Worm (Caenorhabditis elegans) whole organism, midembryonic: Measurements from ENCODE around the gene K12G11.6.
A peak's percentile ranks its signal among the peaks of the same experiment; 100 is the strongest.

ENCODE experiments used
- T22C8.4 ChIP-seq: fragments of 200-800 bp; sonication (Bioruptor generic); IDR thresholded peaks from 2 replicates; pipeline ENCODE4 v1.3.6; 2022; ENCODE audit warnings: missing genetic modification characterization, missing compliant biosample characterization
- cog-1 ChIP-seq: sonication (generic microtip); optimal IDR thresholded peaks from 2 replicates; lab custom pipeline; 2016; ENCODE audit warnings: missing genetic modification characterization, missing compliant biosample characterization
- flt-1 ChIP-seq: fragments of 200-800 bp; sonication (Bioruptor generic); IDR thresholded peaks from 2 replicates; pipeline ENCODE4 v1.3.6; 2022; ENCODE audit warnings: missing genetic modification characterization, missing compliant biosample characterization
- klf-2 ChIP-seq: fragments of 200-800 bp; sonication (Bioruptor generic); conservative IDR thresholded peaks from 2 replicates; pipeline ENCODE4 v1.3.6; 2022; ENCODE audit warnings: missing genetic modification reagents, missing genetic modification characterization, missing compliant biosample characterization
- med-1 ChIP-seq: sonication (generic microtip); optimal IDR thresholded peaks from 2 replicates; lab custom pipeline; 2017; ENCODE audit warnings: missing genetic modification characterization, mild to moderate bottlenecking, missing compliant biosample characterization, antibody characterized with exemption, missing genetic modification reagents; ENCODE audit not compliant: insufficient read depth
- ref-1 ChIP-seq: fragments of 200-800 bp; sonication (Bioruptor generic); conservative IDR thresholded peaks from 2 replicates; pipeline ENCODE4 v1.3.6; 2022; ENCODE audit warnings: missing genetic modification reagents, missing genetic modification characterization, missing compliant biosample characterization
- tab-1 ChIP-seq: fragments of 200-800 bp; sonication (Bioruptor generic); IDR thresholded peaks from 2 replicates; pipeline ENCODE4 v1.3.6; 2022; ENCODE audit warnings: missing genetic modification characterization, missing compliant biosample characterization
- ztf-23 ChIP-seq: fragments of 200-800 bp; sonication (Bioruptor generic); IDR thresholded peaks from 2 replicates; pipeline ENCODE4 v1.3.6; 2022; ENCODE audit warnings: missing genetic modification reagents, missing genetic modification characterization, missing compliant biosample characterization
- ztf-29 ChIP-seq: fragments of 200-800 bp; sonication (Bioruptor generic); IDR thresholded peaks from 2 replicates; pipeline ENCODE4 v1.3.6; 2022; ENCODE audit warnings: missing genetic modification reagents, missing genetic modification characterization, missing compliant biosample characterization

Gene K12G11.6

DNA sequence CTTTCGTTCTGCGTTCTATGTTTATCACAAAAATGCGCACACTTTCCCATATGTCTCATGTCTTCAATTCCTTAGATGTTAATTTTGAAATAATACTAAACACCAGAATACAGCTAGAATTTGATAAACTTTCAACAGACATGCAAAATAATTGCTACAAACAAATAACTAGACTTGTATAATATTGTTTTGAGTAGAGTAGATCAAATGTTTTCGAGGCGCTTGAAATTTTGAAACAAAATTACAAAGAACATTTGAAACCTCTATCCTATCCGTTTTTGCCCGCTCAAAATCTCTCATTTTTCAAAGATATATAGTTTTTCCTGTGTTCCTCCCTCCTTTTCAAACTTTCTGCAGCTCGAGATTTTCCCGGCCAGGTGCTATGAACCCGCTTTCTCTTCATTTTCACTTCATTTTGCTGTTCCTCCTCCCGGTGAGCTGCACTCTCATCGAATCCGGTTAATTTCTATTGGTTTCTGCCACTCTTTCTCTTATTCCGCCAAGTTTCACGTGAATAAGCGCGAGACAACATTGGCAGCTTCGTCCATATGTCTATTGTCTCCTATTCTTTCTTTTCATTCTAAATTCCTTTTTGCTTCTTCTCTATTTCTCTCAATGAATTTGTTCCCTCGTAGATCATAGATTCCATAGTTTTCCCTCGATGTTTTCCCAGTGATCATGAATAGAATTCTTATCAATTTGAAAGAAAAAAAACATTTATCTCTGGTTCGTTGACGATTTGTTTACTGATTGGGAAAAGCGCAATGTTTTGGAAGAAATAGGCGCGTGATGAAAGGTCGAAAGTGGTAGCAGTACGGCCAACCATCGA lies 27.8 kb downstream of the K12G11.6 start:
- TF ChIP-seq med-1 (GFP tag; lab: Kevin White, UChicago) (no peak), tab-1 (no peak), ztf-23 (GFP tag; lab: Robert Waterston, UW) (no peak), cog-1 (tag; lab: Kevin White, UChicago) (no peak), T22C8.4 (no peak), klf-2 (GFP tag; lab: Robert Waterston, UW) (no peak), ref-1 (GFP tag; lab: Robert Waterston, UW) (no peak), ztf-29 (GFP tag; lab: Robert Waterston, UW) (no peak), flt-1 (GFP tag; lab: Robert Waterston, UW) (no peak)

DNA sequence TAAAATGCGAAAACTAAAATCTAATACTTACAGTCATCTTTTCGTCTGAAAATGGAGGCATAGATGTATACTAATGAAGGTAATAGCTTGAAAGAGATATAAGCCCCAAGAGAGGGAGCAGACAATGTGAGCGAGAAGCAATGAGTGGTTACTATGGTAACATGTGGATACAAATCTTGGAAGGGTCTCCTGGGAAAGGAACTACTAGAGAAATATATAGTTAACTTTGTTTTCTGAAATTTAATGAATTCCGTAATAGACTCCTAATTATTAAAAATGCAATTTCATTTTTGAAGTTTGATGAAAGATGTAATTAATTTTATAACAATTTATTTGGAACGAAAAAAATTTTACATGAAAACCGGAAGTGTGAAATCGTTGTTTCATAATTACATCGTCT lies 33.2 kb downstream of the K12G11.6 start, which contains the start of gene osm-6:
TSS of gene osm-6 (minus strand) at position 101 of the 400 bp plus-strand sequence.
- no peak for TF ChIP-seq T22C8.4
- TF ChIP-seq cog-1 (tag; lab: Kevin White, UChicago) = no peak
- no peak for TF ChIP-seq ztf-29 (GFP tag; lab: Robert Waterston, UW)
- TF ChIP-seq ztf-23 (GFP tag; lab: Robert Waterston, UW) = no peak
- no peak for TF ChIP-seq tab-1
- TF ChIP-seq ref-1 (GFP tag; lab: Robert Waterston, UW) = no peak
- TF ChIP-seq med-1 (GFP tag; lab: Kevin White, UChicago) = no peak
- no peak for TF ChIP-seq flt-1 (GFP tag; lab: Robert Waterston, UW)
- no peak for TF ChIP-seq klf-2 (GFP tag; lab: Robert Waterston, UW)

DNA sequence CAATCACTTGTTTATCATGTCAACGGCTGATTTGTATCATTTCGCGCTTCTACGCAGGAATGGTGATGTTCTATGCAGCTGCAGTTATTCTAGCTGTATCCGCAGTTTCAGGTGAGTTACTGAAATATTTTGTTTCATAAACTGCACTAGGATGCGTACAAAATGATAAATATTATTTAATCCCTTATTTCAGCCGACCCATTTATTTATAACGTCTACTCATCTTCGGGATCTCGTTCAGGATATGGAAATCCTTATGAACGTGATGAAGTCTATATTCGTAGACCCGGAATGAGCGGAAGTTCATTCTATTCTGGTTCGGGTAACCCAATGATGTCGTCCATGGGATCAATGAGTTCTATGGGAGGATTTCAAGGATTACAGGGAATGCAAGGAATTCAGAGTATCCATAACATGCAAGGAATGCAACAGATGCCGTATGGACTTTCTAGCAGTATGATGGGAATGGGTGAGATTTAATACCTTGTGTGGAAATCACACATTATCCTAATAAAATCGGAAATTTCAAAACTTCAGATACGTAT lies 35.0 kb downstream of the K12G11.6 start, which contains the start of gene F58H1.2:
TSS of gene F58H1.2 (plus strand) at position 51 of the 545 bp plus-strand sequence.
- TF ChIP-seq ztf-29 (GFP tag; lab: Robert Waterston, UW) = no peak
- no peak for TF ChIP-seq T22C8.4

DNA sequence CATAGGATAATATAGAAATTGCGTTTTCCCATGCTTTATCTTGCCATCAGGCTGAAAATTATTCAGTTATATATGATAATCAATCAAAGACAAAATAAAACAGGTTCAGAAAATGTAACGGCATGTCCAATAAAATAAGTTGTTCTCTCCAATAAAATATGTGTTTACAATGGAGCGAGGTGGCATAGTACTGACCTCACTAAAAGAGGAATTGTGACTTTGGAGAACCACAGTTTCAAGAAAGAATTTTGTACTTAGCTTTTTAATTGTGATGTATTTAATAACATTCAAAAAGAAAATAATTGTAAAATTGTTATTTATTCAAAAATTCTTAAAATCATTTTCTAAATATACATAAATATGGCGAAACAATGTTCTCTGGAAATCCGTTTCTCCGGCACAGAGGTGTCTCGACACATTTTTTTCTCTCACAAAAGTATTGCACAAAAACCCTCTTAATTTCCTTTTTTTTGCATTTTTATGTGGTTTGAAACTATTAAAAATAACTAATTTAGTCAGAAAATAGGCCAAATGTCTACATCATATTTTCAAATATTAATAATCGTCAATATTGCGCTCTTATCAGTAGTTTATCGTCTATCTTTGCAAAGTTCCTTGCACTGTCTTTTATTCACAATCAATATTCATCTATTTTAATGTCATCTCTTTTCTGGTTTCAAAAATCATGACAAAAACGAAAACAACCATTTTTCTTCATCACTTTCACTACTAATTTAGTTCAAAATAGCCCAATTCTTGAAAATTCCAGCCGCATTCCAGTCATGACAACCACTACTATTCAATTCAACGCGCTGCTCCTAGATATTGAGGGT lies 39.3 kb downstream of the K12G11.6 start, which contains the start of the genes aman-2 and F58H1.3:
TSS of gene aman-2 (minus strand) at position 51 of the 833 bp plus-strand sequence.
TSS of gene F58H1.3 (plus strand) at position 783 of the 833 bp plus-strand sequence.
- TF ChIP-seq ztf-23 (GFP tag; lab: Robert Waterston, UW) (peak; percentile 78), med-1 (GFP tag; lab: Kevin White, UChicago) (no peak), cog-1 (tag; lab: Kevin White, UChicago) (peak; percentile 81)

DNA sequence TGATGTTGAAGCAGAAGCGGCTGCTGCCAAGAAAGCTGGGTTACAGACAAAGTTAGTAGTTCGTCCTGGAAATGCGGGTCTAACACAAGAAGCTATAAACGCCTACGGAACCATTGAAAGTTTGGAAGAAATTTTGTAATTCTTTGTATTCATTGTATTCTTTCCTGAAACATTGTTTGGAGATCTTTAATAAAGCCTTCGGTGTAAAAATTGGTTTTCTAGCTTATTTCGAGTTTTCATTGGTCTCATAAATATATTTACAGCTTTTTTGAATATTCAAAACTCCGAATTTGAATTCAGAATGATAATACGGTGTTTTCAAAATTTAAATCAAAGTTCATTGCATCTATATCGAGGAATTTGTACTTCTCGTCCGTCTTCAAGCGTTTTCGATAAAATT lies 40.7 kb downstream of the K12G11.6 start, which contains the start of gene F58H1.8:
TSS of gene F58H1.8 (plus strand) at position 301 of the 400 bp plus-strand sequence.
- no peak for TF ChIP-seq cog-1 (tag; lab: Kevin White, UChicago)
- TF ChIP-seq tab-1 = no peak
- no peak for TF ChIP-seq ztf-23 (GFP tag; lab: Robert Waterston, UW)
- no peak for TF ChIP-seq flt-1 (GFP tag; lab: Robert Waterston, UW)
- TF ChIP-seq med-1 (GFP tag; lab: Kevin White, UChicago) = no peak
- TF ChIP-seq klf-2 (GFP tag; lab: Robert Waterston, UW) = no peak
- TF ChIP-seq ref-1 (GFP tag; lab: Robert Waterston, UW) = no peak
- no peak for TF ChIP-seq T22C8.4
- no peak for TF ChIP-seq ztf-29 (GFP tag; lab: Robert Waterston, UW)

DNA sequence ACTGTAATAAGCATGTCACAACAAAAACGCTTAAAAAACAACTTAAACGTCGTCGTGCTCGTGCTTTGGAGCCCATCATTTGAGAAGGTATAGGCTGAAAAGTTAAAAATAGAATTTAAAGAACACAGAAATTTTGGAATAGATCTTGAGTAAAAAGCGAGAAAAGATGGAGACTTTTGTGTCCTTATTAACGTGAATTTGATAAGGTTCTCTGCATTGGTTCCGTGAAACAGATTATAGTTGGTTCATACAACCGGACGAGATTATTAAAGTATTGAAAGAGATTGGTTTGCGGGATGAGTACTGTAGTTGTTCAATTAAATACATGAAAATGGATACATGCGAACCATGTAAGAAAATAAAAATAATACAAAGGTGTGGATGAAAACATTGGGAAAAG lies 43.6 kb downstream of the K12G11.6 start, which contains the start of gene gpla-1:
TSS of gene gpla-1 (minus strand) at position 101 of the 400 bp plus-strand sequence.
- no peak for TF ChIP-seq flt-1 (GFP tag; lab: Robert Waterston, UW)
- no peak for TF ChIP-seq T22C8.4
- no peak for TF ChIP-seq tab-1
- TF ChIP-seq ztf-29 (GFP tag; lab: Robert Waterston, UW) = no peak
- no peak for TF ChIP-seq klf-2 (GFP tag; lab: Robert Waterston, UW)
- no peak for TF ChIP-seq ztf-23 (GFP tag; lab: Robert Waterston, UW)
- TF ChIP-seq med-1 (GFP tag; lab: Kevin White, UChicago) = no peak
- TF ChIP-seq ref-1 (GFP tag; lab: Robert Waterston, UW) = no peak
- TF ChIP-seq cog-1 (tag; lab: Kevin White, UChicago) = no peak

DNA sequence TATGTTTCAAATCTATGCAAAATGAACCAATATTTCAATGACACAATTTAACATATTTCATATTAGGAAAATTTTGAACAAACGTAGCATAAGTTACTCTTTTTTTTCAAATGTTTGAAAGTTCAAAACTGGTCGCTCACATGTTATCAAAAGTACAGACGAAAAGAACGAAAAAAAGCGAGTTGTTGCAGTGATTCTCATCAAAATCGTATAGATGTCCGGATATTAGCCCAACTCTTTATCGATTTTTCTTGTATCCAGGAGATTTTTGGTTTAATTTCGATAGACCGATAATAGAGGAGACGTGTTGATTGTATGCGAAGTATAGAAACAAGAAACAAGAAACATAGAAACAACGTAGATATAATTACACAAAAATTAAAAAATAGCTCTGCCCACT lies 46.2 kb downstream of the K12G11.6 start:
- TF ChIP-seq ztf-23 (GFP tag; lab: Robert Waterston, UW) = no peak
- TF ChIP-seq klf-2 (GFP tag; lab: Robert Waterston, UW) = no peak
- TF ChIP-seq cog-1 (tag; lab: Kevin White, UChicago) = no peak
- TF ChIP-seq ztf-29 (GFP tag; lab: Robert Waterston, UW) = no peak
- no peak for TF ChIP-seq T22C8.4
- TF ChIP-seq flt-1 (GFP tag; lab: Robert Waterston, UW) = no peak
- no peak for TF ChIP-seq med-1 (GFP tag; lab: Kevin White, UChicago)

ce11 chrV:11941664-11942063 lies 47.5 kb downstream of the K12G11.6 start:
- TF ChIP-seq med-1 (GFP tag; lab: Kevin White, UChicago) = no peak
- TF ChIP-seq ref-1 (GFP tag; lab: Robert Waterston, UW) = no peak
- no peak for TF ChIP-seq ztf-29 (GFP tag; lab: Robert Waterston, UW)
- no peak for TF ChIP-seq klf-2 (GFP tag; lab: Robert Waterston, UW)
- no peak for TF ChIP-seq flt-1 (GFP tag; lab: Robert Waterston, UW)
- TF ChIP-seq ztf-23 (GFP tag; lab: Robert Waterston, UW) = no peak
- TF ChIP-seq tab-1 = no peak
- no peak for TF ChIP-seq cog-1 (tag; lab: Kevin White, UChicago)
- TF ChIP-seq T22C8.4 = no peak
